Worm (Caenorhabditis elegans): Measurements from ENCODE around the gene seb-3.

DNA sequence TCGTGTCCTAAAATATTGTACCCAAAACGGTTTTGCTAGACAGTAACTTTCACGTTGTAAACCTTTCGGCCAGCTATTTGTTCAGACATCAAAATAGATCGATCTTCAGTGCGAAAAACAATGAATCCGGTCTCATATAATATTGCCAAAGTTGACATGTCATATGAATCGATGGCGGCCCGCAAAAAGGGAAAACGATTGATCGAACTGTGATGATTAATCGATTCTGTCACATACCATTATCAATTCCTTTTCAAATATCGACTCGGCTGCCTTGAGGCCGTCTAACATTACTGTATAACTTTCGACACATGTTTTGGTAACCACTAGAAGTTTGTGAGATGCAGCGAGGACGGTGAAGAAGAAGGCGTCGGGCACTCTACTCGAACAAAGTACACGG is 46.8 kb downstream of the seb-3 start:
- TF ChIP-seq nhr-71 (tag; optimal IDR thresholded peaks at IDR 0.05) (peak; percentile 80), sup-37 (GFP tag; optimal IDR thresholded peaks at IDR 0.05) (no peak), ztf-11 (tag; optimal IDR thresholded peaks at IDR 0.05) (no peak)
